Fruit fly (Drosophila melanogaster) whole organism, embryonic: ENCODE data around the gene CG15425.

Source experiments
- Adf1 ChIP-seq: fragments of 200-800 bp; sonication (Bioruptor generic); IDR thresholded peaks from 2 replicates; pipeline ENCODE4 v1.3.6; 2022; ENCODE audit warnings: missing biosample characterization, missing genetic modification characterization
- Aef1 ChIP-seq: fragments of 200-800 bp; sonication (Bioruptor generic); IDR thresholded peaks from 3 replicates; pipeline ENCODE4 v1.3.6; 2022; ENCODE audit warnings: missing biosample characterization, missing genetic modification characterization
- Blimp-1 ChIP-seq: fragments of 200-800 bp; sonication (Bioruptor generic); optimal IDR thresholded peaks from 3 replicates; lab custom pipeline; 2018; ENCODE audit warnings: missing biosample characterization, missing genetic modification characterization, mild to moderate bottlenecking, moderate library complexity, missing genetic modification reagents
- Bteb2 ChIP-seq: fragments of 200-800 bp; sonication (Bioruptor generic); optimal IDR thresholded peaks from 2 replicates; lab custom pipeline; 2016; ENCODE audit warnings: missing biosample characterization, missing genetic modification characterization
- CG10462 ChIP-seq: fragments of 200-800 bp; sonication (Bioruptor generic); optimal IDR thresholded peaks from 2 replicates; lab custom pipeline; 2016; ENCODE audit warnings: missing biosample characterization, missing genetic modification characterization
- CG10979 ChIP-seq: fragments of 200-800 bp; sonication (Bioruptor generic); optimal IDR thresholded peaks from 2 replicates; lab custom pipeline; 2018; ENCODE audit warnings: missing biosample characterization, mild to moderate bottlenecking, missing genetic modification characterization, moderate library complexity
- CG15269 ChIP-seq: fragments of 200-800 bp; sonication (Bioruptor generic); optimal IDR thresholded peaks from 2 replicates; lab custom pipeline; 2018; ENCODE audit warnings: missing biosample characterization, mild to moderate bottlenecking, missing genetic modification characterization, moderate library complexity
- CG15514 ChIP-seq: fragments of 200-800 bp; sonication (Bioruptor generic); optimal IDR thresholded peaks from 3 replicates; lab custom pipeline; 2017; ENCODE audit warnings: missing biosample characterization, missing genetic modification characterization, mild to moderate bottlenecking, moderate library complexity, missing genetic modification reagents
- CG18599 ChIP-seq: fragments of 200-800 bp; sonication (Bioruptor generic); optimal IDR thresholded peaks from 3 replicates; lab custom pipeline; 2017; ENCODE audit warnings: missing biosample characterization, missing genetic modification characterization, mild to moderate bottlenecking, moderate library complexity, missing genetic modification reagents
- CG2678 ChIP-seq: fragments of 200-800 bp; sonication (Bioruptor generic); optimal IDR thresholded peaks from 3 replicates; lab custom pipeline; 2019; ENCODE audit warnings: missing biosample characterization, mild to moderate bottlenecking, missing genetic modification characterization, moderate library complexity
- CG30431 ChIP-seq: fragments of 200-800 bp; sonication (Bioruptor generic); optimal IDR thresholded peaks from 2 replicates; lab custom pipeline; 2017; ENCODE audit warnings: missing biosample characterization, missing genetic modification characterization
- CG32772 ChIP-seq: fragments of 200-800 bp; sonication (Bioruptor generic); IDR thresholded peaks from 2 replicates; pipeline ENCODE4 v1.3.6; 2022; ENCODE audit warnings: missing biosample characterization, missing genetic modification characterization
- CG3847 ChIP-seq: fragments of 200-800 bp; sonication (Bioruptor generic); IDR thresholded peaks from 2 replicates; pipeline ENCODE4 v1.3.6; 2022; ENCODE audit warnings: missing biosample characterization, missing genetic modification characterization
- CG4328 ChIP-seq: fragments of 200-800 bp; sonication (Bioruptor generic); optimal IDR thresholded peaks from 3 replicates; lab custom pipeline; 2017; ENCODE audit warnings: missing biosample characterization, missing genetic modification reagents, missing genetic modification characterization
- CG4730 ChIP-seq: fragments of 200-800 bp; sonication (Bioruptor generic); IDR thresholded peaks from 2 replicates; pipeline ENCODE4 v1.3.6; 2022; ENCODE audit warnings: missing biosample characterization, missing genetic modification characterization
- CG5180 ChIP-seq: fragments of 200-800 bp; sonication (Bioruptor generic); optimal IDR thresholded peaks from 3 replicates; lab custom pipeline; 2017; ENCODE audit warnings: missing biosample characterization, missing genetic modification characterization, mild to moderate bottlenecking, moderate library complexity, missing genetic modification reagents
- CG7987 ChIP-seq: fragments of 200-800 bp; sonication (Bioruptor generic); optimal IDR thresholded peaks from 2 replicates; lab custom pipeline; 2018; ENCODE audit warnings: missing biosample characterization, mild to moderate bottlenecking, missing genetic modification characterization, moderate library complexity
- CG8765 ChIP-seq: fragments of 200-800 bp; sonication (Bioruptor generic); IDR thresholded peaks from 2 replicates; pipeline ENCODE4 v1.3.6; 2022; ENCODE audit warnings: missing biosample characterization, missing genetic modification characterization
- CG9215 ChIP-seq: fragments of 200-800 bp; sonication (Bioruptor generic); IDR thresholded peaks from 2 replicates; pipeline ENCODE4 v1.3.6; 2022; ENCODE audit warnings: missing biosample characterization, missing genetic modification characterization
- CG9817 ChIP-seq: fragments of 200-800 bp; sonication (Bioruptor generic); optimal IDR thresholded peaks from 2 replicates; lab custom pipeline; 2018; ENCODE audit warnings: missing biosample characterization, mild to moderate bottlenecking, missing genetic modification characterization, moderate library complexity
- D19B ChIP-seq: fragments of 200-800 bp; sonication (Bioruptor generic); optimal IDR thresholded peaks from 2 replicates; lab custom pipeline; 2017; ENCODE audit warnings: missing biosample characterization, mild to moderate bottlenecking, missing genetic modification characterization
- E2f1 ChIP-seq: fragments of 200-800 bp; sonication (Bioruptor generic); IDR thresholded peaks from 2 replicates; pipeline ENCODE4 v1.3.6; 2022; ENCODE audit warnings: missing biosample characterization, missing genetic modification characterization
- Fer2 ChIP-seq: fragments of 200-800 bp; sonication (Bioruptor generic); optimal IDR thresholded peaks from 2 replicates; lab custom pipeline; 2018; ENCODE audit warnings: missing biosample characterization, mild to moderate bottlenecking, missing genetic modification characterization, moderate library complexity
- Fer3 ChIP-seq: fragments of 200-800 bp; sonication (Bioruptor generic); optimal IDR thresholded peaks from 2 replicates; lab custom pipeline; 2018; ENCODE audit warnings: missing biosample characterization, mild to moderate bottlenecking, missing genetic modification characterization, moderate library complexity
- HmgZ ChIP-seq: fragments of 200-800 bp; sonication (Bioruptor generic); optimal IDR thresholded peaks from 2 replicates; lab custom pipeline; 2018; ENCODE audit warnings: missing biosample characterization, mild to moderate bottlenecking, missing genetic modification characterization
- NC2α ChIP-seq: fragments of 200-800 bp; sonication (Bioruptor generic); optimal IDR thresholded peaks from 2 replicates; lab custom pipeline; 2016; ENCODE audit warnings: missing biosample characterization, missing genetic modification characterization
- PHDP ChIP-seq: fragments of 200-800 bp; sonication (Bioruptor generic); optimal IDR thresholded peaks from 3 replicates; lab custom pipeline; 2018; ENCODE audit warnings: missing biosample characterization, mild to moderate bottlenecking, missing genetic modification characterization, moderate library complexity
- Tbp ChIP-seq: fragments of >200 bp; optimal IDR thresholded peaks from 2 replicates; lab custom pipeline; 2018; ENCODE audit warnings: missing biosample characterization, missing genetic modification characterization
- ab ChIP-seq: fragments of 200-800 bp; sonication (Bioruptor generic); optimal IDR thresholded peaks from 2 replicates; lab custom pipeline; 2016; ENCODE audit warnings: missing biosample characterization, missing genetic modification characterization
- amos ChIP-seq: fragments of 200-800 bp; sonication (Bioruptor generic); IDR thresholded peaks from 2 replicates; pipeline ENCODE4 v1.3.6; 2022; ENCODE audit warnings: missing biosample characterization, missing genetic modification characterization; ENCODE audit not compliant: partially characterized antibody
- aop ChIP-seq: fragments of 200-800 bp; sonication (Bioruptor generic); IDR thresholded peaks from 2 replicates; pipeline ENCODE4 v1.3.6; 2022; ENCODE audit warnings: missing biosample characterization, missing genetic modification characterization
- ara ChIP-seq: fragments of 200-800 bp; sonication (Bioruptor generic); IDR thresholded peaks from 2 replicates; pipeline ENCODE4 v1.3.6; 2022; ENCODE audit warnings: missing biosample characterization, missing genetic modification characterization
- bigmax ChIP-seq: fragments of 200-800 bp; sonication (Bioruptor generic); optimal IDR thresholded peaks from 2 replicates; lab custom pipeline; 2018; ENCODE audit warnings: missing biosample characterization, mild to moderate bottlenecking, missing genetic modification characterization
- cad ChIP-seq: fragments of >200 bp; optimal IDR thresholded peaks from 2 replicates; lab custom pipeline; 2017; ENCODE audit warnings: missing biosample characterization, missing genetic modification characterization
- chm ChIP-seq: fragments of 200-800 bp; sonication (Bioruptor generic); IDR thresholded peaks from 2 replicates; pipeline ENCODE4 v1.3.6; 2022; ENCODE audit warnings: missing biosample characterization, missing genetic modification characterization
- da ChIP-seq: fragments of 200-800 bp; sonication (Bioruptor generic); optimal IDR thresholded peaks from 2 replicates; lab custom pipeline; 2016; ENCODE audit warnings: missing biosample characterization, missing genetic modification characterization
- dati ChIP-seq: fragments of 200-800 bp; sonication (Bioruptor generic); IDR thresholded peaks from 2 replicates; pipeline ENCODE4 v1.3.6; 2022; ENCODE audit warnings: missing biosample characterization, missing genetic modification characterization
- dm ChIP-seq: fragments of 200-800 bp; sonication (Bioruptor generic); optimal IDR thresholded peaks from 3 replicates; lab custom pipeline; 2016; ENCODE audit warnings: missing biosample characterization, missing genetic modification characterization
- gfzf ChIP-seq: fragments of 200-800 bp; sonication (Bioruptor generic); optimal IDR thresholded peaks from 2 replicates; lab custom pipeline; 2016; ENCODE audit warnings: missing biosample characterization, mild to moderate bottlenecking, missing genetic modification characterization, moderate library complexity
- ken ChIP-seq: fragments of 200-800 bp; sonication (Bioruptor generic); IDR thresholded peaks from 3 replicates; pipeline ENCODE4 v1.3.6; 2022; ENCODE audit warnings: missing biosample characterization, missing genetic modification characterization
- kni ChIP-seq: fragments of 200-800 bp; sonication (Bioruptor generic); optimal IDR thresholded peaks from 3 replicates; lab custom pipeline; 2017; ENCODE audit warnings: mild to moderate bottlenecking, missing biosample characterization, missing genetic modification reagents, missing genetic modification characterization
- lilli ChIP-seq: fragments of 200-800 bp; sonication (Bioruptor generic); optimal IDR thresholded peaks from 3 replicates; lab custom pipeline; 2016; ENCODE audit warnings: missing biosample characterization, missing genetic modification characterization
- lmd ChIP-seq: fragments of 200-800 bp; sonication (Bioruptor generic); IDR thresholded peaks from 2 replicates; pipeline ENCODE4 v1.3.6; 2022; ENCODE audit warnings: missing biosample characterization, missing genetic modification characterization
- nerfin-1 ChIP-seq: fragments of 200-800 bp; sonication (Bioruptor generic); optimal IDR thresholded peaks from 3 replicates; lab custom pipeline; 2019; ENCODE audit warnings: missing biosample characterization, mild to moderate bottlenecking, missing genetic modification characterization, moderate library complexity
- pros ChIP-seq: fragments of 200-800 bp; sonication (Bioruptor generic); optimal IDR thresholded peaks from 3 replicates; lab custom pipeline; 2019; ENCODE audit warnings: missing biosample characterization, mild to moderate bottlenecking, missing genetic modification characterization, moderate library complexity
- sna ChIP-seq: fragments of 200-800 bp; sonication (Bioruptor generic); IDR thresholded peaks from 2 replicates; pipeline ENCODE4 v1.3.6; 2022; ENCODE audit warnings: missing biosample characterization, missing genetic modification characterization; ENCODE audit not compliant: partially characterized antibody
- sqz ChIP-seq: fragments of 200-800 bp; sonication (Bioruptor generic); optimal IDR thresholded peaks from 3 replicates; lab custom pipeline; 2018; ENCODE audit warnings: missing biosample characterization, mild to moderate bottlenecking, missing genetic modification characterization
- tll ChIP-seq, 2 experiments: fragments of 200-800 bp in 1 of 2; fragments of >200 bp in 1 of 2; sonication (Bioruptor generic) in 1 of 2; optimal IDR thresholded peaks; 2 replicates each; lab custom pipeline; 2017 to 2019; ENCODE audit warnings: missing biosample characterization in 2 of 2, missing genetic modification characterization in 2 of 2, mild to moderate bottlenecking in 1 of 2, moderate library complexity in 1 of 2
- trem ChIP-seq: fragments of 200-800 bp; optimal IDR thresholded peaks from 3 replicates; lab custom pipeline; 2019; ENCODE audit warnings: missing biosample characterization, mild to moderate bottlenecking, missing genetic modification characterization, moderate library complexity
- vfl ChIP-seq: fragments of 200-800 bp; sonication (Bioruptor generic); optimal IDR thresholded peaks from 2 replicates; lab custom pipeline; 2016; ENCODE audit warnings: missing biosample characterization, missing genetic modification characterization
- zfh1 ChIP-seq: fragments of 200-800 bp; sonication (Bioruptor generic); IDR thresholded peaks from 3 replicates; pipeline ENCODE4 v1.3.6; 2022; ENCODE audit warnings: missing biosample characterization, missing genetic modification characterization

Gene CG15425

DNA sequence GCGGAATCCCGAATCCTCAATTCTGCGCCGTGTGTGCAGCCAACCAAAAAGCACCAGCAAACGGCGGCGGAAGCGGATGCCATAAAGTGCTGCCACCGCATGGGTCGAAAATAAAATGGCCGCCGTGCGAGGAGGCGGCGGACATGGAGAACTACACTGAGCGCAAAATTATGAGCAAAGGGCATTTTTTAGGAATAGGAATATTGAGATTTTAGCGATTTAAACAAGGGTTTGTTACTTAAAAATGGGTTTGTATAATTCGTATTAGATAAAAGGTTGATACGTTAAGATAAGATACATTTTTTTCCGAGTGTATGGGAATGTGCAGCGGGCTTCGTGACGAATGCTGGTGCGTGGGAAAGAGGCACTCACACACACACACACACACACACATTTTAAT lies 35.2 kb downstream of the CG15425 start (continued):
- TF ChIP-seq da (GFP tag; lab: Kevin White, UChicago) (no peak), CG4730 (GFP tag; lab: Robert Waterston, UW) (peak; percentile 30; the same call in 1 of the 2 replicates), HmgZ (tag; lab: Kevin White, UChicago) (peak; percentile 4), CG30431 (GFP tag; lab: Kevin White, UChicago) (peak; percentile 3), bigmax (GFP tag; lab: Kevin White, UChicago) (no peak), Fer2 (tag; lab: Kevin White, UChicago) (no peak), PHDP (tag; lab: Kevin White, UChicago) (no peak), aop (GFP tag; lab: Robert Waterston, UW) (no peak), tll (GFP tag; optimal IDR thresholded peaks at IDR 0.05; lab: Kevin White, UChicago) (no peak), ab (GFP tag; lab: Kevin White, UChicago) (no peak), cad (GFP tag; lab: Kevin White, UChicago) (no peak), vfl (GFP tag; lab: Kevin White, UChicago) (no peak), lilli (GFP tag; lab: Kevin White, UChicago) (peak; percentile 10), Blimp-1 (GFP tag; lab: Kevin White, UChicago) (peak; percentile 50), amos (GFP tag; lab: Robert Waterston, UW) (no peak), Aef1 (GFP tag; lab: Robert Waterston, UW) (0 out of 3 replicates have a peak, but pooled peaks have one; percentile 14), CG4328 (no peak), Tbp (GFP tag; lab: Kevin White, UChicago) (no peak), CG7987 (GFP tag; lab: Kevin White, UChicago) (no peak), E2f1 (GFP tag; lab: Robert Waterston, UW) (peak; percentile 40), dm (GFP tag; lab: Kevin White, UChicago) (no peak), NC2α (GFP tag; lab: Kevin White, UChicago) (no peak), dati (no peak), nerfin-1 (peak; percentile 0), CG10979 (tag; lab: Kevin White, UChicago) (peak; percentile 50), sqz (GFP tag; lab: Kevin White, UChicago) (no peak), kni (GFP tag; lab: Kevin White, UChicago) (no peak), gfzf (GFP tag; lab: Kevin White, UChicago) (no peak), CG9817 (tag; lab: Kevin White, UChicago) (no peak), Bteb2 (GFP tag; lab: Kevin White, UChicago) (no peak), CG9215 (GFP tag; lab: Robert Waterston, UW) (no peak; the same call in 1 of the 2 replicates), ara (peak; percentile 21; the same call in 1 of the 2 replicates), CG2678 (tag; lab: Kevin White, UChicago) (peak; percentile 57), ken (GFP tag; lab: Robert Waterston, UW) (0 out of 3 replicates have a peak, but pooled peaks have one; percentile 17), CG10462 (GFP tag; lab: Kevin White, UChicago) (no peak), D19B (GFP tag; lab: Kevin White, UChicago) (no peak), CG8765 (GFP tag; lab: Robert Waterston, UW) (no peak), CG3847 (GFP tag; lab: Robert Waterston, UW) (0 out of 2 replicates have a peak, but pooled peaks have one; percentile 14), lmd (GFP tag; lab: Robert Waterston, UW) (peak; percentile 38), zfh1 (GFP tag; lab: Robert Waterston, UW) (peak; percentile 56; the same call in 2 of the 3 replicates), sna (GFP tag; lab: Robert Waterston, UW) (no peak), chm (no peak), trem (tag; lab: Kevin White, UChicago) (no peak), CG15514 (GFP tag; lab: Kevin White, UChicago) (peak; percentile 20), CG15269 (tag; lab: Kevin White, UChicago) (peak; percentile 46), Fer3 (tag; lab: Kevin White, UChicago) (no peak), CG32772 (GFP tag; lab: Robert Waterston, UW) (0 out of 2 replicates have a peak, but pooled peaks have one; percentile 24), Adf1 (GFP tag; lab: Robert Waterston, UW) (no peak), pros (GFP tag; lab: Kevin White, UChicago) (no peak), CG5180 (no peak), CG18599 (GFP tag; lab: Kevin White, UChicago) (peak; percentile 71)
